Worm (Caenorhabditis elegans): ENCODE measurements around the gene ZK1321.4.

DNA sequence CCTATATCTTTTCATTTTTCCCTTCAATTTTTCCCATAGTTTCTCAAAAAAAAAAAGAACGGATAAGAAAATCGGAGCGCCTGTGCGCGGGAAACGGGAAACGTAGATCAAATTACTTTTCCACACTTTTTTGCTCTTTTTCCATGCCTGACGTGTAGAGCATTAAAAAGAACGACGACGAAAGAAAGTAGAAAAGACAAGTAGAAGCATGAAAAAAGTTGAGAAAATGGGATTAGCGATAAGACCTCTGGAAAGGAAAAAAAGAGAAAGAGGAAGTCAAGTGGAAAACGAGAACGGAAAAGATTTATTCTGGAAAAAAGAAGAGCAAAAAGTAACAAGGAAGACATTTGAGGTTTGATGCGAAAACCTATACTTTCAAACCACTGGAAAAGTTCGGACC, 45.2 kb downstream of the ZK1321.4 start:
- TF ChIP-seq egl-27 (tag; optimal IDR thresholded peaks at IDR 0.05) = no peak
- no peak for TF ChIP-seq ceh-28 (tag; optimal IDR thresholded peaks at IDR 0.05)

All from whole organism, L3 larva.